Worm (Caenorhabditis elegans): ENCODE measurements around the gene C10C6.3.

- TF ChIP-seq him-1 (tag; optimal IDR thresholded peaks at IDR 0.05) (no peak), W03F9.2 (tag; optimal IDR thresholded peaks at IDR 0.05) (no peak), dao-5 (tag; optimal IDR thresholded peaks at IDR 0.05) (no peak)
Measured at ce11 chrIV:11475080-11475479, 10.1 kb upstream of the C10C6.3 start.
